Worm (Caenorhabditis elegans): ENCODE results near the gene set-19.

DNA sequence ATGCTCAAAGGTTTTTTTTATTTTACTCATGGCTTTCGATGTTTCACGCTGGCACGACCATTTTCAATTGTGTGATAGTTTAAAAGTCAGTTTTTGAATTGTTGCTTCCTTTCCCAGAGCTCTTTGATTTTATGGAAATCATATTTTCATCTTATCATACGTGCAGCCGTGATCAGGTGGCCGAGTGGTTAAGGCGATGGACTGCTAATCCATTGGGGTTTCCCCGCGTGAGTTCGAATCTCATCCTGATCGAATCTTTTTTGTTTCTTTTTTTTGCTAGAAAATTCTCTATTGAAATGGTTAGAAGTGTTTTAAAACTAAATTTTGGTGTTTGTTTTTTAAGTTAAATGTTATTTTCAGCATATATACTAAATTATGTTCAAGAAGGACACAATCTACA is 29.2 kb upstream of the set-19 start:
- TF ChIP-seq nhr-11 (tag; optimal IDR thresholded peaks at IDR 0.05) (no peak), fos-1 (tag; optimal IDR thresholded peaks at IDR 0.05) (no peak), mdl-1 (tag; optimal IDR thresholded peaks at IDR 0.05) (no peak), elt-3 (tag; optimal IDR thresholded peaks at IDR 0.05) (no peak), ceh-16 (tag; optimal IDR thresholded peaks at IDR 0.05) (no peak), egl-27 (tag; optimal IDR thresholded peaks at IDR 0.05) (no peak), sma-9 (GFP tag; optimal IDR thresholded peaks at IDR 0.05) (no peak), sma-9 (tag; optimal IDR thresholded peaks at IDR 0.05) (no peak), ceh-82 (tag; optimal IDR thresholded peaks at IDR 0.05) (no peak)

Data from whole organism, L2 larva.